Worm (Caenorhabditis elegans) whole organism, L3 larva: ENCODE results near the gene Y4C6A.3.

Experiments
- ama-1 ChIP-seq: fragments of 150-350 bp; optimal IDR thresholded peaks from 2 replicates; lab custom pipeline; 2018
- egl-27 ChIP-seq: sonication (generic microtip); optimal IDR thresholded peaks from 4 replicates; lab custom pipeline; 2017; ENCODE audit warnings: missing biosample characterization, missing genetic modification reagents, missing genetic modification characterization
- lsy-12 ChIP-seq: sonication (generic microtip); optimal IDR thresholded peaks from 2 replicates; lab custom pipeline; 2016; ENCODE audit warnings: mild to moderate bottlenecking, missing genetic modification characterization, missing compliant biosample characterization
- nhr-25 ChIP-seq: sonication (generic microtip); optimal IDR thresholded peaks from 2 replicates; lab custom pipeline; 2017; ENCODE audit warnings: missing biosample characterization, missing genetic modification characterization
- pqm-1 ChIP-seq: fragments of 150-350 bp; optimal IDR thresholded peaks from 2 replicates; lab custom pipeline; 2017; ENCODE audit warnings: missing biosample characterization, missing genetic modification characterization, inconsistent platforms
- tbx-2 ChIP-seq: sonication (generic microtip); optimal IDR thresholded peaks from 2 replicates; lab custom pipeline; 2016; ENCODE audit warnings: mild to moderate bottlenecking, missing genetic modification characterization, missing compliant biosample characterization

DNA sequence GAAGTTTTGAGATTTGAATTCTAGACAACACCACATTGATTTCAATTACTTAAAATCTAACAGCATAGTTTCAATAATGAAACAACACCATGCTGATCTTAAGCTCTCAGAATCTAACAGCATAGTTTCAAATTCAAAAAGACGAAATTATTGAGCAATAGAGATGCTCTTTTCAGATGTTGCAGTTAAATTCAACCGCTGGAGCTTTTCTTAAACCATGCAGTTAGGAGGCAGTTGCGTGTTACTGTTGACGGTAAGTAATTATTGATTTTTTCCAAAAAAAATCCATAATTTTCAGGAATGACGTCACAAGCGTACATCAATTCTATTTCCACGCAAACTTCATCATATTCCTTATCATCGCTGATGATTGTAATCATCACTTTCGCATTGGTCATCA lies 26.8 kb upstream of the Y4C6A.3 start, which contains the start of gene T11F8.5:
- TF ChIP-seq lsy-12 (no peak), egl-27 (tag; lab: Kevin White, UChicago) (no peak), tbx-2 (tag; lab: Kevin White, UChicago) (no peak), pqm-1 (tag; lab: Kevin White, UChicago) (no peak), nhr-25 (no peak), ama-1 (lab: Kevin White, UChicago) (no peak)
